Worm (Caenorhabditis elegans) whole organism, dauer: ENCODE data around the gene C16D9.1.

Experiments used
- unc-62 ChIP-seq: sonication (generic microtip); optimal IDR thresholded peaks from 2 replicates; lab custom pipeline; 2017; ENCODE audit warnings: missing biosample characterization, missing genetic modification reagents, missing genetic modification characterization

C16D9.1 gene

DNA sequence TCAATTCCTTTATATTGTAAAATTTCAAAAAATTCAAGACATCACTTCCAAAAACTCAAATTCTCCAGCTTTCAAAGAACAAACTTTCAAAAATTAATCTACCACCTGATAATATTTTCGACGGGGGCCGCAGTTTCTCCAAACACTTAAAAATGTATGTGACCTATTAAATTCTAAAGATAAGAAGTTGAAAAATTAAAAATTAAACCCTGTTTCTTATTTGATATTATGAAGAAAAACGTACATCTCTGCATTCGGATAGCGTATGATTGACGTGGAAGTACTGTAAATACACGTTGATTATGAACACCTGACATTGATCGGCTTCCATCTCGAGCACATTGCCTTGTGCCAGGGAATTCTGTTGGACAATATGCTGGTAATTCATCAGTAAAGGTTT, 46.8 kb downstream of the C16D9.1 start:
- TF ChIP-seq unc-62 (GFP tag; lab: Kevin White, UChicago) = no peak

- no peak for TF ChIP-seq unc-62 (GFP tag; lab: Kevin White, UChicago)
These were observed 47.2 kb downstream of the C16D9.1 start, which contains the start of gene W02D7.8 for ce11 chrV:8306366-8306765. TSS of gene W02D7.8 (minus strand) at chrV:8306466.

- no peak for TF ChIP-seq unc-62 (GFP tag; lab: Kevin White, UChicago)
These were observed 47.9 kb downstream of the C16D9.1 start for ce11 chrV:8307013-8307412.

DNA sequence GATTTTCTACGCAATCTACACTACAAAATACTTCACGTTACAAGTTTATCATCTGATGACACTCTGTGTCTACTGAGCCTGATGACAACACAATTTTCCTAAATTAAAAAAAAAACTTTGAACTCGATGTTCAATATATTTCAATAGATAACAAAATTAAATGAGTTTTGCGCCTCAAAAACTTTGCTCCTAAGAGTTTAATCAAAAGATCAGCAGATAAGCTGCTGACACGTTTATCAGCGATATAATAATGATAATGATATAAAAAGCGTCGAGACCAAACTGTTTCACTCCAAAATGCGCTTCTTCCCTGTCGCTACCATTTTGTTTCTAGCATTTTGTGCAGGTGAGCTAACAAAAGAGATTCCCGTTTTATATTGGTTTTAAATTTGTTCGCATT, 48.6 kb downstream of the C16D9.1 start, which contains the start of gene clec-218:
clec-218 (plus strand) TSS at position 262 of the 400 bp plus-strand sequence.
- TF ChIP-seq unc-62 (GFP tag; lab: Kevin White, UChicago) = no peak
